Fruit fly (Drosophila melanogaster) whole organism, embryonic: ENCODE data around the gene NFAT.
A peak's percentile ranks its signal among the peaks of the same experiment; 100 is the strongest.

Experiments
- ATbp ChIP-seq: fragments of 200-800 bp; sonication (Bioruptor generic); optimal IDR thresholded peaks from 2 replicates; lab custom pipeline; 2017; ENCODE audit warnings: missing biosample characterization, mild to moderate bottlenecking, missing genetic modification characterization, missing genetic modification reagents
- Asciz ChIP-seq: fragments of 200-800 bp; sonication (Bioruptor generic); optimal IDR thresholded peaks from 2 replicates; lab custom pipeline; 2017; ENCODE audit warnings: missing biosample characterization, mild to moderate bottlenecking, missing genetic modification characterization, missing genetic modification reagents
- Atf6 ChIP-seq: fragments of 200-800 bp; sonication (Bioruptor generic); IDR thresholded peaks from 2 replicates; pipeline ENCODE4 v1.3.6; 2022; ENCODE audit warnings: missing biosample characterization, missing genetic modification characterization
- Blimp-1 ChIP-seq: fragments of 200-800 bp; sonication (Bioruptor generic); optimal IDR thresholded peaks from 3 replicates; lab custom pipeline; 2018; ENCODE audit warnings: missing biosample characterization, missing genetic modification characterization, mild to moderate bottlenecking, moderate library complexity, missing genetic modification reagents
- CG11695 ChIP-seq: fragments of 200-800 bp; sonication (Bioruptor generic); IDR thresholded peaks from 3 replicates; pipeline ENCODE4 v1.3.6; 2022; ENCODE audit warnings: missing biosample characterization, missing genetic modification characterization
- CG12155 ChIP-seq: fragments of 200-800 bp; sonication (Bioruptor generic); optimal IDR thresholded peaks from 3 replicates; lab custom pipeline; 2016; ENCODE audit warnings: missing biosample characterization, missing genetic modification characterization
- CG12219 ChIP-seq: fragments of 200-800 bp; sonication (Bioruptor generic); optimal IDR thresholded peaks from 3 replicates; lab custom pipeline; 2018; ENCODE audit warnings: missing biosample characterization, mild to moderate bottlenecking, missing genetic modification characterization
- CG12659 ChIP-seq: fragments of 200-800 bp; sonication (Bioruptor generic); optimal IDR thresholded peaks from 3 replicates; lab custom pipeline; 2017; ENCODE audit warnings: mild to moderate bottlenecking, missing biosample characterization, missing genetic modification reagents, missing genetic modification characterization
- CG12769 ChIP-seq: fragments of 200-800 bp; sonication (Bioruptor generic); optimal IDR thresholded peaks from 2 replicates; lab custom pipeline; 2019; ENCODE audit warnings: missing biosample characterization, mild to moderate bottlenecking, missing genetic modification characterization, moderate library complexity
- CG13296 ChIP-seq: fragments of 200-800 bp; sonication (Bioruptor generic); optimal IDR thresholded peaks from 3 replicates; lab custom pipeline; 2018; ENCODE audit warnings: missing biosample characterization, mild to moderate bottlenecking, missing genetic modification characterization
- CG14050 ChIP-seq: fragments of 200-800 bp; sonication (Bioruptor generic); IDR thresholded peaks from 3 replicates; pipeline ENCODE4 v1.3.6; 2022; ENCODE audit warnings: missing biosample characterization, missing genetic modification characterization
- CG15011 ChIP-seq: fragments of 200-800 bp; sonication (Bioruptor generic); optimal IDR thresholded peaks from 3 replicates; lab custom pipeline; 2018; ENCODE audit warnings: missing biosample characterization, mild to moderate bottlenecking, missing genetic modification characterization
- CG17359 ChIP-seq: fragments of 200-800 bp; sonication (Bioruptor generic); optimal IDR thresholded peaks from 3 replicates; lab custom pipeline; 2018; ENCODE audit warnings: missing biosample characterization, mild to moderate bottlenecking, missing genetic modification characterization, moderate library complexity
- CG2875 ChIP-seq: fragments of 200-800 bp; sonication (Bioruptor generic); optimal IDR thresholded peaks from 2 replicates; lab custom pipeline; 2017; ENCODE audit warnings: missing biosample characterization, mild to moderate bottlenecking, missing genetic modification characterization, missing genetic modification reagents
- CG31365 ChIP-seq: fragments of 200-800 bp; sonication (Bioruptor generic); optimal IDR thresholded peaks from 2 replicates; lab custom pipeline; 2018; ENCODE audit warnings: missing biosample characterization, mild to moderate bottlenecking, missing genetic modification characterization
- CG32532 ChIP-seq: fragments of 200-800 bp; sonication (Bioruptor generic); IDR thresholded peaks from 2 replicates; pipeline ENCODE4 v1.3.6; 2022; ENCODE audit warnings: missing biosample characterization, missing genetic modification characterization
- CG3281 ChIP-seq: fragments of 200-800 bp; sonication (Bioruptor generic); optimal IDR thresholded peaks from 3 replicates; lab custom pipeline; 2017; ENCODE audit warnings: missing biosample characterization, mild to moderate bottlenecking, missing genetic modification characterization
- CG3407 ChIP-seq: fragments of 200-800 bp; sonication (Bioruptor generic); optimal IDR thresholded peaks from 2 replicates; lab custom pipeline; 2018; ENCODE audit warnings: missing biosample characterization, mild to moderate bottlenecking, missing genetic modification characterization
- CG34224 ChIP-seq: fragments of 200-800 bp; sonication (Bioruptor generic); IDR thresholded peaks from 3 replicates; pipeline ENCODE4 v1.3.6; 2022; ENCODE audit warnings: missing biosample characterization, missing genetic modification characterization; ENCODE audit not compliant: partially characterized antibody
- CG5180 ChIP-seq: fragments of 200-800 bp; sonication (Bioruptor generic); optimal IDR thresholded peaks from 3 replicates; lab custom pipeline; 2017; ENCODE audit warnings: missing biosample characterization, missing genetic modification characterization, mild to moderate bottlenecking, moderate library complexity, missing genetic modification reagents
- CG6254 ChIP-seq: fragments of 200-800 bp; sonication (Bioruptor generic); optimal IDR thresholded peaks from 3 replicates; lab custom pipeline; 2017; ENCODE audit warnings: mild to moderate bottlenecking, missing biosample characterization, missing genetic modification reagents, missing genetic modification characterization
- CG6813 ChIP-seq: fragments of 200-800 bp; sonication (Bioruptor generic); optimal IDR thresholded peaks from 2 replicates; lab custom pipeline; 2017; ENCODE audit warnings: missing biosample characterization, missing genetic modification characterization, mild to moderate bottlenecking, moderate library complexity, missing genetic modification reagents
- CG7987 ChIP-seq: fragments of 200-800 bp; sonication (Bioruptor generic); optimal IDR thresholded peaks from 2 replicates; lab custom pipeline; 2018; ENCODE audit warnings: missing biosample characterization, mild to moderate bottlenecking, missing genetic modification characterization, moderate library complexity
- CG9817 ChIP-seq: fragments of 200-800 bp; sonication (Bioruptor generic); optimal IDR thresholded peaks from 2 replicates; lab custom pipeline; 2018; ENCODE audit warnings: missing biosample characterization, mild to moderate bottlenecking, missing genetic modification characterization, moderate library complexity
- CTCF ChIP-seq: fragments of 200-800 bp; sonication (Bioruptor generic); optimal IDR thresholded peaks from 2 replicates; lab custom pipeline; 2017; ENCODE audit warnings: missing biosample characterization, mild to moderate bottlenecking, missing genetic modification characterization, moderate library complexity
- D19A ChIP-seq: fragments of 200-800 bp; optimal IDR thresholded peaks from 3 replicates; lab custom pipeline; 2019; ENCODE audit warnings: missing biosample characterization, mild to moderate bottlenecking, missing genetic modification characterization, moderate library complexity
- Dbx ChIP-seq: fragments of 200-800 bp; sonication (Bioruptor generic); IDR thresholded peaks from 3 replicates; pipeline ENCODE4 v1.3.6; 2022; ENCODE audit warnings: missing biosample characterization, missing genetic modification characterization
- Eip74EF ChIP-seq, 2 experiments: fragments of 200-800 bp in 1 of 2; fragments of >200 bp in 1 of 2; sonication (Bioruptor generic) in 1 of 2; optimal IDR thresholded peaks; 2 replicates each; lab custom pipeline; 2017 to 2019; ENCODE audit warnings: missing biosample characterization in 2 of 2, missing genetic modification characterization in 2 of 2, mild to moderate bottlenecking in 1 of 2, moderate library complexity in 1 of 2
- Fer3 ChIP-seq: fragments of 200-800 bp; sonication (Bioruptor generic); optimal IDR thresholded peaks from 2 replicates; lab custom pipeline; 2018; ENCODE audit warnings: missing biosample characterization, mild to moderate bottlenecking, missing genetic modification characterization, moderate library complexity
- HHEX ChIP-seq: fragments of 200-800 bp; sonication (Bioruptor generic); optimal IDR thresholded peaks from 3 replicates; lab custom pipeline; 2017; ENCODE audit warnings: missing biosample characterization, mild to moderate bottlenecking, missing genetic modification characterization, missing genetic modification reagents
- Jarid2 ChIP-seq: fragments of 200-800 bp; sonication (Bioruptor generic); optimal IDR thresholded peaks from 3 replicates; lab custom pipeline; 2017; ENCODE audit warnings: mild to moderate bottlenecking, missing biosample characterization, missing genetic modification reagents, missing genetic modification characterization
- Mad ChIP-seq: fragments of 200-800 bp; sonication (Bioruptor generic); optimal IDR thresholded peaks from 2 replicates; lab custom pipeline; 2016; ENCODE audit warnings: missing biosample characterization, missing genetic modification characterization
- Med ChIP-seq: fragments of 200-800 bp; sonication (Bioruptor generic); peaks from one replicate; lab custom pipeline; 2016; ENCODE audit warnings: missing biosample characterization, missing genetic modification characterization, mild to moderate bottlenecking, inconsistent platforms, moderate library complexity
- NFAT ChIP-seq: fragments of 200-800 bp; sonication (Bioruptor generic); IDR thresholded peaks from 2 replicates; pipeline ENCODE4 v1.3.6; 2022; ENCODE audit warnings: missing biosample characterization, missing genetic modification characterization
- Nf-YA ChIP-seq: fragments of 200-800 bp; sonication (Bioruptor generic); IDR thresholded peaks from 2 replicates; pipeline ENCODE4 v1.3.6; 2022; ENCODE audit warnings: missing biosample characterization, missing genetic modification characterization
- Rfx ChIP-seq: fragments of 200-800 bp; sonication (Bioruptor generic); IDR thresholded peaks from 2 replicates; pipeline ENCODE4 v1.3.6; 2022; ENCODE audit warnings: missing biosample characterization, missing genetic modification characterization
- abd-A ChIP-seq: fragments of 200-800 bp; sonication (Bioruptor generic); optimal IDR thresholded peaks from 3 replicates; lab custom pipeline; 2019; ENCODE audit warnings: missing biosample characterization, mild to moderate bottlenecking, missing genetic modification characterization, moderate library complexity
- cato ChIP-seq: fragments of 200-800 bp; sonication (Bioruptor generic); optimal IDR thresholded peaks from 2 replicates; lab custom pipeline; 2016; ENCODE audit warnings: missing biosample characterization, missing genetic modification characterization, borderline replicate concordance
- caup ChIP-seq: fragments of 200-800 bp; sonication (Bioruptor generic); optimal IDR thresholded peaks from 3 replicates; lab custom pipeline; 2017; ENCODE audit warnings: missing biosample characterization, mild to moderate bottlenecking, missing genetic modification characterization, moderate library complexity; ENCODE audit not compliant: severe bottlenecking
- cg ChIP-seq: fragments of 200-800 bp; sonication (Bioruptor generic); optimal IDR thresholded peaks from 3 replicates; lab custom pipeline; 2019; ENCODE audit warnings: missing biosample characterization, mild to moderate bottlenecking, missing genetic modification characterization, moderate library complexity
- ci ChIP-seq: fragments of 200-800 bp; sonication (Bioruptor generic); IDR thresholded peaks from 3 replicates; pipeline ENCODE4 v1.3.6; 2022; ENCODE audit warnings: missing biosample characterization, missing genetic modification characterization
- disco-r ChIP-seq: fragments of 200-800 bp; sonication (Bioruptor generic); optimal IDR thresholded peaks from 2 replicates; lab custom pipeline; 2016; ENCODE audit warnings: missing biosample characterization, missing genetic modification characterization
- dmrt99B ChIP-seq: fragments of 200-800 bp; sonication (Bioruptor generic); optimal IDR thresholded peaks from 2 replicates; lab custom pipeline; 2018; ENCODE audit warnings: missing biosample characterization, mild to moderate bottlenecking, missing genetic modification characterization, moderate library complexity
- gem ChIP-seq: fragments of 200-800 bp; sonication (Bioruptor generic); optimal IDR thresholded peaks from 2 replicates; lab custom pipeline; 2019; ENCODE audit warnings: missing biosample characterization, mild to moderate bottlenecking, missing genetic modification characterization, moderate library complexity
- mirr ChIP-seq: fragments of 200-800 bp; sonication (Bioruptor generic); optimal IDR thresholded peaks from 3 replicates; lab custom pipeline; 2018; ENCODE audit warnings: missing biosample characterization, mild to moderate bottlenecking, missing genetic modification characterization
- pho ChIP-seq: fragments of 200-800 bp; sonication (Bioruptor generic); optimal IDR thresholded peaks from 2 replicates; lab custom pipeline; 2016; ENCODE audit warnings: missing biosample characterization, missing genetic modification characterization
- salm ChIP-seq: fragments of 200-800 bp; sonication (Bioruptor generic); optimal IDR thresholded peaks from 2 replicates; lab custom pipeline; 2018; ENCODE audit warnings: missing biosample characterization, mild to moderate bottlenecking, missing genetic modification characterization
- seq ChIP-seq: fragments of 200-800 bp; sonication (Bioruptor generic); IDR thresholded peaks from 2 replicates; pipeline ENCODE4 v1.3.6; 2022; ENCODE audit warnings: missing biosample characterization, missing genetic modification characterization
- sisA ChIP-seq: fragments of 200-800 bp; sonication (Bioruptor generic); IDR thresholded peaks from 2 replicates; pipeline ENCODE4 v1.3.6; 2022; ENCODE audit warnings: missing biosample characterization, missing genetic modification characterization

The NFAT gene

dm6 chrX:13632606-13633005, 8.1 kb downstream of the NFAT start:
- TF ChIP-seq ATbp (GFP tag; lab: Kevin White, UChicago) (peak; percentile 51), CG6813 (GFP tag; lab: Kevin White, UChicago) (peak; percentile 25), sisA (GFP tag; lab: Robert Waterston, UW) (no peak), CG34224 (no peak), CG13296 (peak; percentile 17), CTCF (GFP tag; lab: Kevin White, UChicago) (no peak), CG12659 (GFP tag; lab: Kevin White, UChicago) (peak; percentile 13), CG11695 (GFP tag; lab: Robert Waterston, UW) (peak; percentile 15; the same call in 1 of the 3 replicates), Fer3 (tag; lab: Kevin White, UChicago) (peak; percentile 9), caup (GFP tag; lab: Kevin White, UChicago) (peak; percentile 10), Blimp-1 (GFP tag; lab: Kevin White, UChicago) (peak; percentile 27), CG7987 (GFP tag; lab: Kevin White, UChicago) (no peak), cato (GFP tag; lab: Kevin White, UChicago) (no peak), CG6254 (peak; percentile 23), Mad (GFP tag; lab: Kevin White, UChicago) (no peak), pho (GFP tag; lab: Kevin White, UChicago) (no peak), CG3407 (GFP tag; lab: Kevin White, UChicago) (peak; percentile 10), NFAT (GFP tag; lab: Robert Waterston, UW) (peak; percentile 51; the same call in 1 of the 2 replicates), CG5180 (GFP tag; lab: Kevin White, UChicago) (peak; percentile 17), dmrt99B (tag; lab: Kevin White, UChicago) (peak; percentile 29), Nf-YA (GFP tag; lab: Robert Waterston, UW) (0 out of 2 replicates have a peak, but pooled peaks have one; percentile 15), CG12155 (GFP tag; lab: Kevin White, UChicago) (no peak), CG2875 (GFP tag; lab: Kevin White, UChicago) (peak; percentile 3), CG31365 (peak; percentile 6), CG12219 (GFP tag; lab: Kevin White, UChicago) (peak; percentile 17), Asciz (peak; percentile 36), Atf6 (GFP tag; lab: Robert Waterston, UW) (peak; percentile 9; the same call in 1 of the 2 replicates), CG32532 (GFP tag; lab: Robert Waterston, UW) (0 out of 2 replicates have a peak, but pooled peaks have one; percentile 24), disco-r (GFP tag; lab: Kevin White, UChicago) (peak; percentile 0), CG17359 (tag; lab: Kevin White, UChicago) (peak; percentile 26), D19A (no peak), CG12769 (peak; percentile 37), CG15011 (peak; percentile 25), CG9817 (tag; lab: Kevin White, UChicago) (peak; percentile 13), Dbx (0 out of 3 replicates have a peak, but pooled peaks have one; percentile 40), CG3281 (GFP tag; lab: Kevin White, UChicago) (peak; percentile 23), Eip74EF (GFP tag; optimal IDR thresholded peaks at IDR 0.05; lab: Kevin White, UChicago) (no peak), CG14050 (GFP tag; lab: Robert Waterston, UW) (no peak), abd-A (peak; percentile 37), HHEX (GFP tag; lab: Kevin White, UChicago) (no peak), cg (GFP tag; lab: Kevin White, UChicago) (peak; percentile 42), ci (GFP tag; lab: Robert Waterston, UW) (peak; percentile 15; the same call in 1 of the 3 replicates), Jarid2 (GFP tag; lab: Kevin White, UChicago) (peak; percentile 13), seq (GFP tag; lab: Robert Waterston, UW) (peak; percentile 37; the same call in 1 of the 2 replicates), salm (tag; lab: Kevin White, UChicago) (no peak), gem (tag; lab: Kevin White, UChicago) (peak; percentile 17), Rfx (peak; percentile 46; the same call in 1 of the 2 replicates), Med (GFP tag; lab: Kevin White, UChicago) (peak; percentile 71), mirr (GFP tag; lab: Kevin White, UChicago) (peak; percentile 36)
